Worm (Caenorhabditis elegans): ENCODE measurements around the gene rps-8.
A peak's percentile ranks its signal among the peaks of the same experiment; 100 is the strongest.

The rps-8 gene

ce11 chrIV:7317829-7318529, 4.3 kb upstream of the rps-8 start (continued):
- no peak for TF ChIP-seq unc-39 (tag; optimal IDR thresholded peaks at IDR 0.05)
- TF ChIP-seq nhr-237 (tag; optimal IDR thresholded peaks at IDR 0.05), result no peak
- peak; percentile 5 for TF ChIP-seq mep-1 (tag; optimal IDR thresholded peaks at IDR 0.05)
- TF ChIP-seq nhr-111 (GFP tag; optimal IDR thresholded peaks at IDR 0.05), result no peak
- no peak for TF ChIP-seq Y5F2A.4 (GFP tag; optimal IDR thresholded peaks at IDR 0.05)
- TF ChIP-seq lin-13 (GFP tag; optimal IDR thresholded peaks at IDR 0.05), result no peak
- TF ChIP-seq unc-62 (GFP tag; optimal IDR thresholded peaks at IDR 0.05 in 1 of 2), result peak in 1 of 2 experiments; percentile 96
- TF ChIP-seq unc-62 (tag; optimal IDR thresholded peaks at IDR 0.05), result no peak
- TF ChIP-seq hlh-30 (tag; optimal IDR thresholded peaks at IDR 0.05; ENCODE audit: insufficient read depth), result peak; percentile 71
- TF ChIP-seq D1046.2 (GFP tag; IDR thresholded peaks at IDR 0.05), result no peak
- TF ChIP-seq nhr-41 (GFP tag; IDR thresholded peaks at IDR 0.05), result no peak
- TF ChIP-seq nhr-102 (tag; optimal IDR thresholded peaks at IDR 0.05), result no peak
- no peak for TF ChIP-seq attf-4 (tag; optimal IDR thresholded peaks at IDR 0.05)
- no peak for TF ChIP-seq mxl-2 (GFP tag; conservative IDR thresholded peaks at IDR 0.05)
- TF ChIP-seq hlh-11 (tag; optimal IDR thresholded peaks at IDR 0.05), result peak; percentile 30
- TF ChIP-seq gei-8 (GFP tag; optimal IDR thresholded peaks at IDR 0.05), result no peak
- no peak for TF ChIP-seq spr-3 (GFP tag; optimal IDR thresholded peaks at IDR 0.05)
- TF ChIP-seq lim-7 (GFP tag; IDR thresholded peaks at IDR 0.05), result no peak
- TF ChIP-seq sdz-12 (GFP tag; optimal IDR thresholded peaks at IDR 0.05), result no peak
- no peak for TF ChIP-seq ctbp-1 (GFP tag; IDR thresholded peaks at IDR 0.05)
- TF ChIP-seq madf-5 (GFP tag; IDR thresholded peaks at IDR 0.05), result no peak
- TF ChIP-seq ceh-32 (tag; optimal IDR thresholded peaks at IDR 0.05; ENCODE audit: poor library complexity), result no peak
- no peak for TF ChIP-seq fos-1 (tag; optimal IDR thresholded peaks at IDR 0.05)
- no peak for TF ChIP-seq egl-27 (tag; optimal IDR thresholded peaks at IDR 0.05)
- TF ChIP-seq F26F4.8 (GFP tag; conservative IDR thresholded peaks at IDR 0.05), result no peak
- no peak for TF ChIP-seq nhr-77 (tag; optimal IDR thresholded peaks at IDR 0.05)
- TF ChIP-seq ama-1 (optimal IDR thresholded peaks at IDR 0.05), result no peak
- peak; percentile 23 for TF ChIP-seq dve-1 (tag; optimal IDR thresholded peaks at IDR 0.05; ENCODE audit: insufficient read depth)
- no peak for TF ChIP-seq arid-1 (GFP tag; conservative IDR thresholded peaks at IDR 0.05)
- TF ChIP-seq rbr-2 (tag; optimal IDR thresholded peaks at IDR 0.05), result no peak
- TF ChIP-seq zip-2 (tag; optimal IDR thresholded peaks at IDR 0.05), result no peak

ce11 chrIV:7316613-7317153, 3.0 kb upstream of the rps-8 start, which contains the start of gene F42C5.9:
Gene F42C5.9 (minus strand): TSS chrIV:7317103.
- TF ChIP-seq T26A8.4 (GFP tag; IDR thresholded peaks at IDR 0.05) (peak; percentile 69), hlh-11 (tag; optimal IDR thresholded peaks at IDR 0.05) (peak; percentile 30), hif-1 (tag; optimal IDR thresholded peaks at IDR 0.05) (no peak), saeg-2 (GFP tag; IDR thresholded peaks at IDR 0.05) (no peak), lin-38 (GFP tag; IDR thresholded peaks at IDR 0.05) (peak; percentile 37; the same call in 1 of the 2 replicates), mes-2 (tag; optimal IDR thresholded peaks at IDR 0.05; ENCODE audit: poor library complexity, severe bottlenecking) (peak; percentile 36), daf-12 (tag; optimal IDR thresholded peaks at IDR 0.05) (no peak), mdt-29 (GFP tag; IDR thresholded peaks at IDR 0.05) (peak; percentile 20; the same call in 1 of the 2 replicates), arid-1 (GFP tag; conservative IDR thresholded peaks at IDR 0.05) (0 out of 2 replicates have a peak, but pooled peaks have one; percentile 36), lin-13 (GFP tag; optimal IDR thresholded peaks at IDR 0.05) (peak; percentile 35), aha-1 (tag) (peak; percentile 83), pqm-1 (tag; optimal IDR thresholded peaks at IDR 0.05) (peak; percentile 15), dve-1 (tag; optimal IDR thresholded peaks at IDR 0.05; ENCODE audit: insufficient read depth) (peak; percentile 35), snpc-4 (tag; optimal IDR thresholded peaks at IDR 0.05) (peak; percentile 77), nhr-48 (tag; optimal IDR thresholded peaks at IDR 0.05) (peak; percentile 22), dmd-6 (GFP tag; IDR thresholded peaks at IDR 0.05) (peak; percentile 22; the same call in 1 of the 2 replicates), hlh-30 (tag; optimal IDR thresholded peaks at IDR 0.05; ENCODE audit: insufficient read depth) (peak; percentile 10), dmd-9 (GFP tag; IDR thresholded peaks at IDR 0.05) (0 out of 2 replicates have a peak, but pooled peaks have one; percentile 33), F37D6.2 (tag; optimal IDR thresholded peaks at IDR 0.05) (no peak), lsy-2 (tag; optimal IDR thresholded peaks at IDR 0.05) (peak in 1 of 2 experiments; percentile 14), ama-1 (optimal IDR thresholded peaks at IDR 0.05) (peak; percentile 83), aly-2 (tag; optimal IDR thresholded peaks at IDR 0.05) (peak; percentile 50), duxl-1 (tag; optimal IDR thresholded peaks at IDR 0.05; ENCODE audit: poor library complexity) (peak; percentile 40), ceh-44 (GFP tag; IDR thresholded peaks at IDR 0.05) (0 out of 2 replicates have a peak, but pooled peaks have one; percentile 70)

Measured in whole organism, L4 larva.